Worm (Caenorhabditis elegans) whole organism, mixed stage, embryonic: Measurements from ENCODE around the gene F46C5.10.

Source experiments
- M03D4.4 ChIP-seq: sonication (generic microtip); optimal IDR thresholded peaks from 2 replicates; lab custom pipeline; 2017; ENCODE audit warnings: mild to moderate bottlenecking, missing genetic modification characterization, missing compliant biosample characterization
- ceh-39 ChIP-seq: fragments of 150-350 bp; optimal IDR thresholded peaks from 2 replicates; lab custom pipeline; 2014; ENCODE audit warnings: missing biosample characterization, missing genetic modification characterization
- ces-1 ChIP-seq: fragments of 150-350 bp; optimal IDR thresholded peaks from 2 replicates; lab custom pipeline; 2014; ENCODE audit warnings: missing biosample characterization, missing genetic modification reagents, missing genetic modification characterization
- elt-1 ChIP-seq: sonication (generic microtip); optimal IDR thresholded peaks from 2 replicates; lab custom pipeline; 2017; ENCODE audit warnings: missing genetic modification characterization, mild to moderate bottlenecking, missing compliant biosample characterization, antibody characterized with exemption, moderate library complexity, borderline replicate concordance; ENCODE audit not compliant: insufficient read depth
- lin-13 ChIP-seq: fragments of 150-350 bp; optimal IDR thresholded peaks from 2 replicates; lab custom pipeline; 2014; ENCODE audit warnings: missing biosample characterization, missing genetic modification characterization
- mls-2 ChIP-seq: sonication (generic microtip); optimal IDR thresholded peaks from 2 replicates; lab custom pipeline; 2016; ENCODE audit warnings: mild to moderate bottlenecking, missing genetic modification characterization, moderate library complexity, missing compliant biosample characterization
- nhr-237 ChIP-seq: fragments of 150-350 bp; optimal IDR thresholded peaks from 2 replicates; lab custom pipeline; 2014; ENCODE audit warnings: missing biosample characterization, missing genetic modification characterization
- nhr-76 ChIP-seq: sonication (generic microtip); optimal IDR thresholded peaks from 2 replicates; lab custom pipeline; 2017; ENCODE audit warnings: missing biosample characterization, missing genetic modification characterization
- pha-4 ChIP-seq: fragments of 150-350 bp; optimal IDR thresholded peaks from 2 replicates; lab custom pipeline; 2018; ENCODE audit warnings: missing biosample characterization, missing genetic modification reagents, missing genetic modification characterization
- sem-2 ChIP-seq: fragments of 200-800 bp; sonication (Bioruptor generic); optimal IDR thresholded peaks from 2 replicates; lab custom pipeline; 2018; ENCODE audit warnings: mild to moderate bottlenecking, missing genetic modification characterization, missing compliant biosample characterization
- tbx-8 ChIP-seq: fragments of 200-800 bp; sonication (Bioruptor generic); optimal IDR thresholded peaks from 2 replicates; lab custom pipeline; 2018; ENCODE audit warnings: mild to moderate bottlenecking, missing genetic modification characterization, moderate library complexity, missing compliant biosample characterization

ce11 chrII:8845932-8846331 is 27.1 kb upstream of the F46C5.10 start:
- TF ChIP-seq elt-1 (tag; lab: Kevin White, UChicago) (no peak), nhr-237 (tag; lab: Kevin White, UChicago) (no peak), lin-13 (tag; lab: Kevin White, UChicago) (no peak), pha-4 (no peak), nhr-76 (tag; lab: Kevin White, UChicago) (no peak), ceh-39 (tag; lab: Kevin White, UChicago) (no peak), M03D4.4 (tag; lab: Kevin White, UChicago) (no peak), ces-1 (GFP tag; lab: Kevin White, UChicago) (no peak), sem-2 (no peak), mls-2 (tag; lab: Kevin White, UChicago) (no peak), tbx-8 (no peak)
